Worm (Caenorhabditis elegans): Measurements from ENCODE around the gene rif-1.1.

The rif-1.1 gene

ce11 chrIV:17453200-17453599 lies 7.9 kb downstream of the rif-1.1 start:
- no peak for TF ChIP-seq ets-7 (tag; optimal IDR thresholded peaks at IDR 0.05)

ce11 chrIV:17450443-17450842 lies 10.6 kb downstream of the rif-1.1 start, which contains the start of gene F11E6.8:
F11E6.8 (minus strand) TSS chrIV:17450543.
- TF ChIP-seq pes-1 (GFP tag; IDR thresholded peaks at IDR 0.05): no peak
- TF ChIP-seq F13C5.2 (tag; optimal IDR thresholded peaks at IDR 0.05): no peak
- TF ChIP-seq tbx-37 (GFP tag; conservative IDR thresholded peaks at IDR 0.05): no peak
- no peak for TF ChIP-seq ama-1 (optimal IDR thresholded peaks at IDR 0.05)
- no peak for TF ChIP-seq tra-4 (tag; optimal IDR thresholded peaks at IDR 0.05)
- TF ChIP-seq ets-7 (tag; optimal IDR thresholded peaks at IDR 0.05): no peak
- no peak for TF ChIP-seq ceh-13 (GFP tag; optimal IDR thresholded peaks at IDR 0.05)
- no peak for TF ChIP-seq aly-1 (tag; optimal IDR thresholded peaks at IDR 0.05)
- no peak for TF ChIP-seq B0310.2 (tag; optimal IDR thresholded peaks at IDR 0.05)
- TF ChIP-seq flt-1 (GFP tag; IDR thresholded peaks at IDR 0.05): no peak
- TF ChIP-seq hnd-1 (tag; optimal IDR thresholded peaks at IDR 0.05): no peak

ce11 chrIV:17448319-17448718 lies 12.8 kb downstream of the rif-1.1 start:
- TF ChIP-seq aly-1 (tag; optimal IDR thresholded peaks at IDR 0.05): no peak

- TF ChIP-seq tbx-37 (GFP tag; conservative IDR thresholded peaks at IDR 0.05) (no peak), ceh-13 (GFP tag; optimal IDR thresholded peaks at IDR 0.05) (no peak), hmbx-1 (tag; optimal IDR thresholded peaks at IDR 0.05) (no peak), hmg-4 (GFP tag; optimal IDR thresholded peaks at IDR 0.05) (no peak), sea-1 (GFP tag; conservative IDR thresholded peaks at IDR 0.05) (no peak), ets-7 (tag; optimal IDR thresholded peaks at IDR 0.05) (no peak), tbx-11 (GFP tag; IDR thresholded peaks at IDR 0.05) (no peak)
Measured at ce11 chrIV:17442503-17442902, 18.6 kb downstream of the rif-1.1 start, which contains the start of gene F11E6.11. F11E6.11 (plus strand) TSS chrIV:17442827.

- TF ChIP-seq B0310.2 (tag; optimal IDR thresholded peaks at IDR 0.05): no peak
- TF ChIP-seq F13C5.2 (tag; optimal IDR thresholded peaks at IDR 0.05): no peak
- no peak for TF ChIP-seq tra-4 (tag; optimal IDR thresholded peaks at IDR 0.05)
- no peak for TF ChIP-seq sea-1 (GFP tag; conservative IDR thresholded peaks at IDR 0.05)
- TF ChIP-seq ets-7 (tag; optimal IDR thresholded peaks at IDR 0.05): no peak
- no peak for TF ChIP-seq ceh-36 (tag; optimal IDR thresholded peaks at IDR 0.05)
- no peak for TF ChIP-seq ceh-13 (GFP tag; optimal IDR thresholded peaks at IDR 0.05)
- TF ChIP-seq hnd-1 (tag; optimal IDR thresholded peaks at IDR 0.05): no peak
- no peak for TF ChIP-seq hmg-4 (GFP tag; optimal IDR thresholded peaks at IDR 0.05)
- no peak for TF ChIP-seq tbx-11 (GFP tag; IDR thresholded peaks at IDR 0.05)
- no peak for TF ChIP-seq pes-1 (GFP tag; IDR thresholded peaks at IDR 0.05)
- TF ChIP-seq hmbx-1 (tag; optimal IDR thresholded peaks at IDR 0.05): no peak
Measured at ce11 chrIV:17441260-17441659, 19.8 kb downstream of the rif-1.1 start.

ce11 chrIV:17440417-17440816 lies 20.7 kb downstream of the rif-1.1 start, which contains the start of gene F08A7.1:
F08A7.1 (plus strand) TSS chrIV:17440607.
- TF ChIP-seq flt-1 (GFP tag; IDR thresholded peaks at IDR 0.05): no peak
- TF ChIP-seq ama-1 (optimal IDR thresholded peaks at IDR 0.05): no peak
- TF ChIP-seq ceh-13 (GFP tag; optimal IDR thresholded peaks at IDR 0.05): no peak
- no peak for TF ChIP-seq scrt-1 (GFP tag; IDR thresholded peaks at IDR 0.05)
- TF ChIP-seq B0310.2 (tag; optimal IDR thresholded peaks at IDR 0.05): no peak
- TF ChIP-seq hmbx-1 (tag; optimal IDR thresholded peaks at IDR 0.05): no peak
- no peak for TF ChIP-seq tra-4 (tag; optimal IDR thresholded peaks at IDR 0.05)
- no peak for TF ChIP-seq F13C5.2 (tag; optimal IDR thresholded peaks at IDR 0.05)
- TF ChIP-seq aly-1 (tag; optimal IDR thresholded peaks at IDR 0.05): no peak
- TF ChIP-seq ets-7 (tag; optimal IDR thresholded peaks at IDR 0.05): no peak
- TF ChIP-seq sea-1 (GFP tag; conservative IDR thresholded peaks at IDR 0.05): no peak
- TF ChIP-seq hmg-4 (GFP tag; optimal IDR thresholded peaks at IDR 0.05): no peak

ce11 chrIV:17440001-17440400 lies 21.1 kb downstream of the rif-1.1 start, which contains the start of gene C06A12.19:
C06A12.19 (minus strand) TSS chrIV:17440101.
- TF ChIP-seq hnd-1 (tag; optimal IDR thresholded peaks at IDR 0.05) (no peak), hmg-4 (GFP tag; optimal IDR thresholded peaks at IDR 0.05) (no peak), tbx-37 (GFP tag; conservative IDR thresholded peaks at IDR 0.05) (no peak), sea-1 (GFP tag; conservative IDR thresholded peaks at IDR 0.05) (no peak), scrt-1 (GFP tag; IDR thresholded peaks at IDR 0.05) (no peak), aly-1 (tag; optimal IDR thresholded peaks at IDR 0.05) (no peak), flt-1 (GFP tag; IDR thresholded peaks at IDR 0.05) (no peak), B0310.2 (tag; optimal IDR thresholded peaks at IDR 0.05) (no peak)

- TF ChIP-seq aly-1 (tag; optimal IDR thresholded peaks at IDR 0.05): no peak
- TF ChIP-seq hmg-4 (GFP tag; optimal IDR thresholded peaks at IDR 0.05): no peak
- TF ChIP-seq tbx-37 (GFP tag; conservative IDR thresholded peaks at IDR 0.05): no peak
- TF ChIP-seq tbx-11 (GFP tag; IDR thresholded peaks at IDR 0.05): no peak
- TF ChIP-seq tra-4 (tag; optimal IDR thresholded peaks at IDR 0.05): no peak
- TF ChIP-seq B0310.2 (tag; optimal IDR thresholded peaks at IDR 0.05): no peak
Measured at ce11 chrIV:17437038-17437437, 24.0 kb downstream of the rif-1.1 start, which contains the start of gene C06A12.8. C06A12.8 (plus strand) TSS chrIV:17437338.

- TF ChIP-seq hnd-1 (tag; optimal IDR thresholded peaks at IDR 0.05) (no peak), F13C5.2 (tag; optimal IDR thresholded peaks at IDR 0.05) (no peak), hmbx-1 (tag; optimal IDR thresholded peaks at IDR 0.05) (no peak), ets-7 (tag; optimal IDR thresholded peaks at IDR 0.05) (no peak), B0310.2 (tag; optimal IDR thresholded peaks at IDR 0.05) (no peak)
Measured at ce11 chrIV:17436552-17436951, 24.5 kb downstream of the rif-1.1 start, which contains the start of gene gcy-27. gcy-27 (minus strand) TSS chrIV:17436652.

Measured in whole organism, early embryonic.